Fruit fly (Drosophila melanogaster) whole organism, embryonic: ENCODE results near the gene TBC1D16.

Experiments used
- CG10267 ChIP-seq: fragments of 200-800 bp; sonication (Bioruptor generic); optimal IDR thresholded peaks from 2 replicates; lab custom pipeline; 2018; ENCODE audit warnings: missing biosample characterization, mild to moderate bottlenecking, missing genetic modification characterization, moderate library complexity
- CG12659 ChIP-seq: fragments of 200-800 bp; sonication (Bioruptor generic); optimal IDR thresholded peaks from 3 replicates; lab custom pipeline; 2017; ENCODE audit warnings: mild to moderate bottlenecking, missing biosample characterization, missing genetic modification reagents, missing genetic modification characterization
- CG13287 ChIP-seq: fragments of 200-800 bp; sonication (Bioruptor generic); IDR thresholded peaks from 2 replicates; pipeline ENCODE4 v1.3.6; 2022; ENCODE audit warnings: missing biosample characterization, missing genetic modification characterization; ENCODE audit not compliant: partially characterized antibody
- CG17829 ChIP-seq: fragments of 200-800 bp; optimal IDR thresholded peaks from 2 replicates; lab custom pipeline; 2019; ENCODE audit warnings: missing biosample characterization, mild to moderate bottlenecking, missing genetic modification characterization, moderate library complexity
- CG1792 ChIP-seq: fragments of 200-800 bp; sonication (Bioruptor generic); optimal IDR thresholded peaks from 2 replicates; lab custom pipeline; 2016; ENCODE audit warnings: missing biosample characterization, missing genetic modification characterization
- CG18262 ChIP-seq: fragments of 200-800 bp; optimal IDR thresholded peaks from 3 replicates; lab custom pipeline; 2019; ENCODE audit warnings: missing biosample characterization, mild to moderate bottlenecking, missing genetic modification characterization, moderate library complexity
- CG30020 ChIP-seq: fragments of 200-800 bp; optimal IDR thresholded peaks from 2 replicates; lab custom pipeline; 2019; ENCODE audit warnings: missing biosample characterization, mild to moderate bottlenecking, missing genetic modification characterization, moderate library complexity
- CG34224 ChIP-seq: fragments of 200-800 bp; sonication (Bioruptor generic); IDR thresholded peaks from 3 replicates; pipeline ENCODE4 v1.3.6; 2022; ENCODE audit warnings: missing biosample characterization, missing genetic modification characterization; ENCODE audit not compliant: partially characterized antibody
- CG6272 ChIP-seq: fragments of 200-800 bp; sonication (Bioruptor generic); IDR thresholded peaks from 2 replicates; pipeline ENCODE4 v1.3.6; 2022; ENCODE audit warnings: missing biosample characterization, missing genetic modification characterization
- CG6791 ChIP-seq: fragments of 200-800 bp; sonication (Bioruptor generic); IDR thresholded peaks from 3 replicates; pipeline ENCODE4 v1.3.6; 2022; ENCODE audit warnings: missing biosample characterization, missing genetic modification characterization; ENCODE audit not compliant: partially characterized antibody
- CG7963 ChIP-seq: fragments of 200-800 bp; sonication (Bioruptor generic); IDR thresholded peaks from 3 replicates; pipeline ENCODE4 v1.3.6; 2022; ENCODE audit warnings: missing biosample characterization, missing genetic modification characterization; ENCODE audit not compliant: partially characterized antibody
- CG9609 ChIP-seq: fragments of 200-800 bp; sonication (Bioruptor generic); optimal IDR thresholded peaks from 3 replicates; lab custom pipeline; 2016; ENCODE audit warnings: missing biosample characterization, missing genetic modification characterization
- Doc2 ChIP-seq: fragments of 200-800 bp; sonication (Bioruptor generic); IDR thresholded peaks from 2 replicates; pipeline ENCODE4 v1.3.6; 2022; ENCODE audit warnings: missing biosample characterization, missing genetic modification characterization
- Dp ChIP-seq: fragments of 200-800 bp; sonication (Bioruptor generic); optimal IDR thresholded peaks from 2 replicates; lab custom pipeline; 2018; ENCODE audit warnings: missing biosample characterization, mild to moderate bottlenecking, missing genetic modification characterization, moderate library complexity
- Dref ChIP-seq: fragments of 200-800 bp; sonication (Bioruptor generic); IDR thresholded peaks from 2 replicates; pipeline ENCODE4 v1.3.6; 2022; ENCODE audit warnings: missing biosample characterization, missing genetic modification characterization
- E2f2 ChIP-seq: fragments of 200-800 bp; sonication (Bioruptor generic); IDR thresholded peaks from 2 replicates; pipeline ENCODE4 v1.3.6; 2022; ENCODE audit warnings: missing biosample characterization, missing genetic modification characterization
- Fer3 ChIP-seq: fragments of 200-800 bp; sonication (Bioruptor generic); optimal IDR thresholded peaks from 2 replicates; lab custom pipeline; 2018; ENCODE audit warnings: missing biosample characterization, mild to moderate bottlenecking, missing genetic modification characterization, moderate library complexity
- HLH4C ChIP-seq: fragments of 200-800 bp; sonication (Bioruptor generic); IDR thresholded peaks from 3 replicates; pipeline ENCODE4 v1.3.6; 2022; ENCODE audit warnings: missing biosample characterization, missing genetic modification characterization; ENCODE audit not compliant: partially characterized antibody
- MBD-R2 ChIP-seq: fragments of 200-800 bp; sonication (Bioruptor generic); IDR thresholded peaks from 2 replicates; pipeline ENCODE4 v1.3.6; 2022; ENCODE audit warnings: missing biosample characterization, missing genetic modification characterization
- MESR4 ChIP-seq: fragments of 200-800 bp; sonication (Bioruptor generic); optimal IDR thresholded peaks from 2 replicates; lab custom pipeline; 2018; ENCODE audit warnings: missing biosample characterization, mild to moderate bottlenecking, missing genetic modification characterization, moderate library complexity
- Max ChIP-seq: fragments of 200-800 bp; sonication (Bioruptor generic); optimal IDR thresholded peaks from 2 replicates; lab custom pipeline; 2016; ENCODE audit warnings: missing biosample characterization, mild to moderate bottlenecking, missing genetic modification characterization
- Myb ChIP-seq: fragments of 200-800 bp; sonication (Bioruptor generic); optimal IDR thresholded peaks from 2 replicates; lab custom pipeline; 2016; ENCODE audit warnings: missing biosample characterization, missing genetic modification characterization
- Opbp ChIP-seq: fragments of 200-800 bp; sonication (Bioruptor generic); IDR thresholded peaks from 3 replicates; pipeline ENCODE4 v1.3.6; 2022; ENCODE audit warnings: missing biosample characterization, missing genetic modification characterization; ENCODE audit not compliant: partially characterized antibody
- Rx ChIP-seq: fragments of 200-800 bp; sonication (Bioruptor generic); IDR thresholded peaks from 2 replicates; pipeline ENCODE4 v1.3.6; 2022; ENCODE audit warnings: missing biosample characterization, missing genetic modification characterization
- Sin3A ChIP-seq: fragments of >200 bp; optimal IDR thresholded peaks from 2 replicates; lab custom pipeline; 2018
- YL-1 ChIP-seq: fragments of 200-800 bp; sonication (Bioruptor generic); optimal IDR thresholded peaks from 3 replicates; lab custom pipeline; 2017; ENCODE audit warnings: missing biosample characterization, mild to moderate bottlenecking, missing genetic modification characterization
- abd-A ChIP-seq: fragments of 200-800 bp; sonication (Bioruptor generic); optimal IDR thresholded peaks from 3 replicates; lab custom pipeline; 2019; ENCODE audit warnings: missing biosample characterization, mild to moderate bottlenecking, missing genetic modification characterization, moderate library complexity
- amos ChIP-seq: fragments of 200-800 bp; sonication (Bioruptor generic); IDR thresholded peaks from 2 replicates; pipeline ENCODE4 v1.3.6; 2022; ENCODE audit warnings: missing biosample characterization, missing genetic modification characterization; ENCODE audit not compliant: partially characterized antibody
- aop ChIP-seq: fragments of 200-800 bp; sonication (Bioruptor generic); IDR thresholded peaks from 2 replicates; pipeline ENCODE4 v1.3.6; 2022; ENCODE audit warnings: missing biosample characterization, missing genetic modification characterization
- bbx ChIP-seq: fragments of 200-800 bp; sonication (Bioruptor generic); IDR thresholded peaks from 2 replicates; pipeline ENCODE4 v1.3.6; 2022; ENCODE audit warnings: missing biosample characterization, missing genetic modification characterization; ENCODE audit not compliant: partially characterized antibody
- chn ChIP-seq: fragments of 200-800 bp; sonication (Bioruptor generic); optimal IDR thresholded peaks from 2 replicates; lab custom pipeline; 2016; ENCODE audit warnings: missing biosample characterization, missing genetic modification characterization
- eve ChIP-seq, 2 experiments: fragments of >200 bp; optimal IDR thresholded peaks; 2 replicates each; lab custom pipeline; 2017; ENCODE audit warnings: missing biosample characterization in 2 of 2, missing genetic modification characterization in 2 of 2
- gsb-n ChIP-seq: fragments of 200-800 bp; sonication (Bioruptor generic); optimal IDR thresholded peaks from 3 replicates; lab custom pipeline; 2018; ENCODE audit warnings: missing biosample characterization, mild to moderate bottlenecking, missing genetic modification characterization
- hb ChIP-seq: fragments of 200-800 bp; sonication (Bioruptor generic); IDR thresholded peaks from 3 replicates; pipeline ENCODE4 v1.3.6; 2022; ENCODE audit warnings: missing biosample characterization, missing genetic modification characterization; ENCODE audit not compliant: partially characterized antibody
- ind ChIP-seq: fragments of 200-800 bp; sonication (Bioruptor generic); optimal IDR thresholded peaks from 3 replicates; lab custom pipeline; 2016; ENCODE audit warnings: missing biosample characterization, missing genetic modification characterization
- knrl ChIP-seq: fragments of 200-800 bp; sonication (Bioruptor generic); IDR thresholded peaks from 3 replicates; pipeline ENCODE4 v1.3.6; 2022; ENCODE audit warnings: missing biosample characterization, missing genetic modification characterization; ENCODE audit not compliant: partially characterized antibody
- mld ChIP-seq: fragments of 200-800 bp; sonication (Bioruptor generic); IDR thresholded peaks from 3 replicates; pipeline ENCODE4 v1.3.6; 2022; ENCODE audit warnings: missing biosample characterization, missing genetic modification characterization; ENCODE audit not compliant: partially characterized antibody
- nerfin-2 ChIP-seq: fragments of 200-800 bp; sonication (Bioruptor generic); IDR thresholded peaks from 2 replicates; pipeline ENCODE4 v1.3.6; 2022; ENCODE audit warnings: missing biosample characterization, missing genetic modification characterization; ENCODE audit not compliant: partially characterized antibody
- pfk ChIP-seq: fragments of 200-800 bp; sonication (Bioruptor generic); optimal IDR thresholded peaks from 2 replicates; lab custom pipeline; 2018; ENCODE audit warnings: missing biosample characterization, mild to moderate bottlenecking, missing genetic modification characterization, moderate library complexity
- pzg ChIP-seq: fragments of 200-800 bp; sonication (Bioruptor generic); optimal IDR thresholded peaks from 3 replicates; lab custom pipeline; 2018; ENCODE audit warnings: missing biosample characterization, mild to moderate bottlenecking, missing genetic modification characterization, moderate library complexity
- scrt ChIP-seq: fragments of 200-800 bp; sonication (Bioruptor generic); optimal IDR thresholded peaks from 2 replicates; lab custom pipeline; 2018; ENCODE audit warnings: missing biosample characterization, mild to moderate bottlenecking, missing genetic modification characterization, moderate library complexity
- sd ChIP-seq: fragments of 200-800 bp; sonication (Bioruptor generic); optimal IDR thresholded peaks from 3 replicates; lab custom pipeline; 2018; ENCODE audit warnings: missing biosample characterization, mild to moderate bottlenecking, missing genetic modification characterization, moderate library complexity
- sr ChIP-seq: fragments of 200-800 bp; sonication (Bioruptor generic); IDR thresholded peaks from 3 replicates; pipeline ENCODE4 v1.3.6; 2022; ENCODE audit warnings: missing biosample characterization, missing genetic modification characterization
- sug ChIP-seq: fragments of 200-800 bp; optimal IDR thresholded peaks from 2 replicates; lab custom pipeline; 2019; ENCODE audit warnings: missing biosample characterization, mild to moderate bottlenecking, missing genetic modification characterization, moderate library complexity
- trem ChIP-seq: fragments of 200-800 bp; optimal IDR thresholded peaks from 3 replicates; lab custom pipeline; 2019; ENCODE audit warnings: missing biosample characterization, mild to moderate bottlenecking, missing genetic modification characterization, moderate library complexity
- unc-4 ChIP-seq: fragments of 200-800 bp; sonication (Bioruptor generic); IDR thresholded peaks from 2 replicates; pipeline ENCODE4 v1.3.6; 2022; ENCODE audit warnings: missing biosample characterization, missing genetic modification characterization; ENCODE audit not compliant: partially characterized antibody
- vnd ChIP-seq: fragments of 200-800 bp; sonication (Bioruptor generic); IDR thresholded peaks from 3 replicates; pipeline ENCODE4 v1.3.6; 2022; ENCODE audit warnings: missing biosample characterization, missing genetic modification characterization; ENCODE audit not compliant: partially characterized antibody
- zen2 ChIP-seq: fragments of 200-800 bp; sonication (Bioruptor generic); IDR thresholded peaks from 3 replicates; pipeline ENCODE4 v1.3.6; 2022; ENCODE audit warnings: missing biosample characterization, missing genetic modification characterization; ENCODE audit not compliant: partially characterized antibody
- zfh1 ChIP-seq: fragments of 200-800 bp; sonication (Bioruptor generic); IDR thresholded peaks from 3 replicates; pipeline ENCODE4 v1.3.6; 2022; ENCODE audit warnings: missing biosample characterization, missing genetic modification characterization

The TBC1D16 gene

DNA sequence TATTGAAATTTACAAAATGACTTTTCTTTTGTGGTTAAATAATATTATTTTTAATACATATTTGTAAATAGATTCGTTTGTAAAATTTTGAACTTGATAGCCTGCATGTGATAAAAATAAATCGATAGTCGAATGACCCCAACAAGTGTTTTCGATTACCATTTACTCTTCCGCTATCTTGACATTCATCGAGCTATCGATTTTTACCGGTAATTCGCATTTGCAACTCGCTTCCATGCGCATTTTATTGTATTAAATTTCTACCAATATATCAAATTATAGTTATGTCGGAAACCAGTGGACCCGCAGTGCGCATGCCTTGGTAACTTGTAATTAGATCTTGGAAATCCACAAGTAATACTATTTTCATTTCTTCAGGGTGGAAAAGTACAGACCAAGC, 16.5 kb downstream of the TBC1D16 start, which contains the start of gene RfC3 (continued):
- TF ChIP-seq CG30020 (tag; lab: Kevin White, UChicago) (peak; percentile 92), scrt (GFP tag; lab: Kevin White, UChicago) (peak; percentile 90), Opbp (peak; percentile 73; the same call in 2 of the 3 replicates), vnd (GFP tag; lab: Robert Waterston, UW) (peak; percentile 87), nerfin-2 (GFP tag; lab: Robert Waterston, UW) (peak; percentile 94), eve (GFP tag; optimal IDR thresholded peaks at IDR 0.05; lab: Kevin White, UChicago) (no peak), zfh1 (no peak), CG18262 (tag; lab: Kevin White, UChicago) (no peak), E2f2 (GFP tag; lab: Robert Waterston, UW) (peak; percentile 90), ind (GFP tag; lab: Kevin White, UChicago) (no peak), CG12659 (GFP tag; lab: Kevin White, UChicago) (peak; percentile 7), CG10267 (peak; percentile 21), sr (GFP tag; lab: Robert Waterston, UW) (no peak), Dref (GFP tag; lab: Robert Waterston, UW) (peak; percentile 95), hb (peak; percentile 80), YL-1 (GFP tag; lab: Kevin White, UChicago) (peak; percentile 38), pfk (GFP tag; lab: Kevin White, UChicago) (peak; percentile 48), Fer3 (tag; lab: Kevin White, UChicago) (no peak), sd (tag; lab: Kevin White, UChicago) (no peak), Sin3A (lab: Kevin White, UChicago) (no peak), CG6791 (GFP tag; lab: Robert Waterston, UW) (peak; percentile 89), Dp (GFP tag; lab: Kevin White, UChicago) (peak; percentile 92), CG7963 (peak; percentile 94), CG34224 (peak; percentile 98), CG9609 (GFP tag; lab: Kevin White, UChicago) (no peak), bbx (GFP tag; lab: Robert Waterston, UW) (peak; percentile 95), amos (GFP tag; lab: Robert Waterston, UW) (peak; percentile 76; the same call in 1 of the 2 replicates), Max (GFP tag; lab: Kevin White, UChicago) (peak; percentile 28), zen2 (peak; percentile 96), CG17829 (tag; lab: Kevin White, UChicago) (peak; percentile 2), abd-A (no peak), aop (no peak), Doc2 (no peak), CG6272 (no peak), MBD-R2 (GFP tag; lab: Robert Waterston, UW) (peak; percentile 51; the same call in 1 of the 2 replicates), HLH4C (GFP tag; lab: Robert Waterston, UW) (peak; percentile 98), pzg (GFP tag; lab: Kevin White, UChicago) (peak; percentile 64), unc-4 (GFP tag; lab: Robert Waterston, UW) (peak; percentile 75), gsb-n (no peak), sug (tag; lab: Kevin White, UChicago) (peak; percentile 20), chn (GFP tag; lab: Kevin White, UChicago) (no peak), mld (GFP tag; lab: Robert Waterston, UW) (peak; percentile 94), CG1792 (GFP tag; lab: Kevin White, UChicago) (no peak), CG13287 (GFP tag; lab: Robert Waterston, UW) (peak; percentile 92), trem (tag; lab: Kevin White, UChicago) (peak; percentile 55), Myb (GFP tag; lab: Kevin White, UChicago) (peak; percentile 85), Rx (GFP tag; lab: Robert Waterston, UW) (no peak), MESR4 (GFP tag; lab: Kevin White, UChicago) (peak; percentile 29), knrl (peak; percentile 59; the same call in 2 of the 3 replicates)
